Worm (Caenorhabditis elegans) whole organism, L4/young adult: ENCODE data around the gene srx-7.

ENCODE experiments used
- W03F9.2 ChIP-seq: fragments of 150-350 bp; optimal IDR thresholded peaks from 2 replicates; lab custom pipeline; 2014; ENCODE audit warnings: missing biosample characterization, missing genetic modification characterization
- dao-5 ChIP-seq: sonication (generic microtip); optimal IDR thresholded peaks from 2 replicates; lab custom pipeline; 2016; ENCODE audit warnings: missing genotype, missing genetic modification characterization, moderate library complexity, missing compliant biosample characterization
- him-1 ChIP-seq: sonication (generic microtip); optimal IDR thresholded peaks from 2 replicates; lab custom pipeline; 2016; ENCODE audit warnings: missing genotype, missing genetic modification reagents, missing genetic modification characterization, missing compliant biosample characterization

DNA sequence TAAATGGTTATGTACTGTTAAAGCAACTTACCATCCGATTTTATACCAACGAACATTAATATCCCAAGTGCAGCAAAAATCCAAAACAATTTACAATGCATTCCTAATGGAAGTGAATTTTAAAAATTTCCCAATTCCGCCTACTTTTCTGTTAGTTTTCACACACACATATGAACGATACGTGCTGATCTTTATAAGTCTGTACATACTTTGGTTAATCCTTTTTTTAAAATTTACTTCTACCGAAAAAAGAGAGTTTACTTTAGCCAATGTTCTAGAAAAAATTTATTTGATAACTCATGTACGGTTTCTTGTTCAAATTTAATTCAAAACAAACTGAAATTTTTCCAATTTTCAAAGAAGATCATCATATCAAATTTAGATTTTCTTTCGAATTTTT is 35.0 kb upstream of the srx-7 start, which contains the start of gene R11G11.16:
- no peak for TF ChIP-seq him-1
- TF ChIP-seq dao-5 = no peak
- no peak for TF ChIP-seq W03F9.2 (tag; lab: Kevin White, UChicago)
